Worm (Caenorhabditis elegans) whole organism, mixed stage, embryonic: ENCODE data around the gene C41H7.2.

Experiments
- mab-5 ChIP-seq: fragments of 150-350 bp; optimal IDR thresholded peaks from 2 replicates; lab custom pipeline; 2014; ENCODE audit warnings: missing biosample characterization, missing genetic modification characterization
- pha-4 ChIP-seq: fragments of 150-350 bp; optimal IDR thresholded peaks from 2 replicates; lab custom pipeline; 2018; ENCODE audit warnings: missing biosample characterization, missing genetic modification reagents, missing genetic modification characterization
- unc-39 ChIP-seq: fragments of 150-350 bp; optimal IDR thresholded peaks from 2 replicates; lab custom pipeline; 2014; ENCODE audit warnings: missing biosample characterization, missing genetic modification characterization
- ztf-11 ChIP-seq: fragments of 150-350 bp; optimal IDR thresholded peaks from 2 replicates; lab custom pipeline; 2014; ENCODE audit warnings: missing biosample characterization, missing genetic modification characterization

- TF ChIP-seq ztf-11 (tag; lab: Kevin White, UChicago) (no peak), mab-5 (no peak), unc-39 (no peak), pha-4 (no peak)
These were observed 50.5 kb downstream of the C41H7.2 start for ce11 chrII:3065086-3065485.
